Fruit fly (Drosophila melanogaster): ENCODE measurements around the gene CG6048.
"Not testable (repeated sequence)": the region's sequence is repeated elsewhere in the genome, so short reads cannot be mapped to it uniquely, and the experiment has no call there.

Gene CG6048

dm6 chrX:5932345-5932995, 19.9 kb upstream of the CG6048 start:
- TF ChIP-seq CG7101 (tag; optimal IDR thresholded peaks at IDR 0.05) (peak; percentile 70), ovo (GFP tag; optimal IDR thresholded peaks at IDR 0.05) (peak; percentile 13), pad (GFP tag; optimal IDR thresholded peaks at IDR 0.05) (peak; percentile 63), CG11617 (GFP tag; optimal IDR thresholded peaks at IDR 0.05) (no peak), cnc (optimal IDR thresholded peaks at IDR 0.05) (no peak), CG33017 (tag; optimal IDR thresholded peaks at IDR 0.05) (no peak), Hr96 (GFP tag; optimal IDR thresholded peaks at IDR 0.05) (peak; percentile 27), Clk (GFP tag; optimal IDR thresholded peaks at IDR 0.05) (no peak), CG12768 (GFP tag; optimal IDR thresholded peaks at IDR 0.05) (no peak), Mnt (GFP tag; optimal IDR thresholded peaks at IDR 0.05) (no peak), toe (GFP tag; optimal IDR thresholded peaks at IDR 0.05) (no peak), CG5204 (GFP tag; optimal IDR thresholded peaks at IDR 0.05) (no peak), tj (GFP tag; optimal IDR thresholded peaks at IDR 0.05) (peak; percentile 69), bab1 (GFP tag; optimal IDR thresholded peaks at IDR 0.05) (peak; percentile 96), Crg-1 (GFP tag; optimal IDR thresholded peaks at IDR 0.05) (peak; percentile 21), CG14711 (tag; optimal IDR thresholded peaks at IDR 0.05) (peak; percentile 69), CG1620 (GFP tag; optimal IDR thresholded peaks at IDR 0.05) (peak; percentile 79), cic (GFP tag; optimal IDR thresholded peaks at IDR 0.05) (no peak), kay (GFP tag; ENCODE audit: borderline replicate concordance) (no peak), CG7045 (GFP tag; optimal IDR thresholded peaks at IDR 0.05) (no peak)

- peak; percentile 14 for TF ChIP-seq CG7045 (GFP tag; optimal IDR thresholded peaks at IDR 0.05)
- no peak for TF ChIP-seq CG14711 (tag; optimal IDR thresholded peaks at IDR 0.05)
- TF ChIP-seq bab1 (GFP tag; optimal IDR thresholded peaks at IDR 0.05) = no peak
- no peak for TF ChIP-seq Clk (GFP tag; optimal IDR thresholded peaks at IDR 0.05)
- TF ChIP-seq Hr96 (GFP tag; optimal IDR thresholded peaks at IDR 0.05) = peak; percentile 14
- TF ChIP-seq pad (GFP tag; optimal IDR thresholded peaks at IDR 0.05) = peak; percentile 32
- TF ChIP-seq CG12768 (GFP tag; optimal IDR thresholded peaks at IDR 0.05) = peak; percentile 17
- peak; percentile 65 for TF ChIP-seq CG11617 (GFP tag; optimal IDR thresholded peaks at IDR 0.05)
- peak; percentile 17 for TF ChIP-seq cic (GFP tag; optimal IDR thresholded peaks at IDR 0.05)
- peak; percentile 82 for TF ChIP-seq tj (GFP tag; optimal IDR thresholded peaks at IDR 0.05)
- TF ChIP-seq CG7101 (tag; optimal IDR thresholded peaks at IDR 0.05) = peak; percentile 33
- peak; percentile 57 for TF ChIP-seq ovo (GFP tag; optimal IDR thresholded peaks at IDR 0.05)
- no peak for TF ChIP-seq toe (GFP tag; optimal IDR thresholded peaks at IDR 0.05)
Observed at dm6 chrX:5935072-5935738, 17.2 kb upstream of the CG6048 start.

- TF ChIP-seq kay (GFP tag; ENCODE audit: borderline replicate concordance) = no peak
- TF ChIP-seq CG14711 (tag; optimal IDR thresholded peaks at IDR 0.05) = no peak
- TF ChIP-seq cnc (optimal IDR thresholded peaks at IDR 0.05) = no peak
- TF ChIP-seq toe (GFP tag; optimal IDR thresholded peaks at IDR 0.05) = no peak
- TF ChIP-seq cic (GFP tag; optimal IDR thresholded peaks at IDR 0.05) = no peak
Observed at dm6 chrX:5941824-5942223, 10.5 kb upstream of the CG6048 start.

dm6 chrX:5942306-5942705, 10.1 kb upstream of the CG6048 start, which contains the start of gene CG12728:
TSS of gene CG12728 (plus strand) at chrX:5942606.
- not testable (repeated sequence) for TF ChIP-seq tj, toe, Crg-1 (GFP tag; optimal IDR thresholded peaks at IDR 0.05)

dm6 chrX:5945052-5945830, 7.1 kb upstream of the CG6048 start, which contains the start of gene CG32756:
TSS of gene CG32756 (plus strand) at chrX:5945682.
- not testable (repeated sequence) for TF ChIP-seq Crg-1 (GFP tag; optimal IDR thresholded peaks at IDR 0.05); CG7101 (tag; optimal IDR thresholded peaks at IDR 0.05); CG14711 (tag; optimal IDR thresholded peaks at IDR 0.05)

- TF ChIP-seq cic (GFP tag; optimal IDR thresholded peaks at IDR 0.05) (peak; percentile 16), CG7101 (tag; optimal IDR thresholded peaks at IDR 0.05) (no peak), Mnt (GFP tag; optimal IDR thresholded peaks at IDR 0.05) (peak; percentile 34), cnc (optimal IDR thresholded peaks at IDR 0.05) (no peak), Hr96 (GFP tag; optimal IDR thresholded peaks at IDR 0.05) (no peak)
Observed at dm6 chrX:5947870-5948498, 4.4 kb upstream of the CG6048 start, which contains the start of gene CG6041. TSS of gene CG6041 (plus strand) at chrX:5948160.

All from whole organism, adult.